Worm (Caenorhabditis elegans) whole organism, L4 larva: ENCODE measurements around the gene K08D8.7.

ENCODE experiments used
- T26A8.4 ChIP-seq: fragments of 200-800 bp; sonication (Bioruptor generic); IDR thresholded peaks from 2 replicates; pipeline ENCODE4 v1.3.6; 2022; ENCODE audit warnings: missing genetic modification characterization, missing compliant biosample characterization
- Y48G9A.11 ChIP-seq: fragments of 200-800 bp; sonication (Bioruptor generic); IDR thresholded peaks from 2 replicates; pipeline ENCODE4 v1.3.6; 2022; ENCODE audit warnings: missing genetic modification reagents, missing genetic modification characterization, missing compliant biosample characterization
- lir-3 ChIP-seq: sonication (generic microtip); optimal IDR thresholded peaks from 2 replicates; lab custom pipeline; 2016; ENCODE audit warnings: mild to moderate bottlenecking, missing genetic modification characterization, missing compliant biosample characterization
- mep-1 ChIP-seq: fragments of 150-350 bp; sonication (generic microtip); optimal IDR thresholded peaks from 3 replicates; lab custom pipeline; 2014; ENCODE audit warnings: missing biosample characterization, missing genetic modification characterization
- nhr-237 ChIP-seq: sonication (generic microtip); optimal IDR thresholded peaks from 2 replicates; lab custom pipeline; 2017; ENCODE audit warnings: missing biosample characterization, missing genetic modification characterization
- nhr-48 ChIP-seq: sonication (generic microtip); optimal IDR thresholded peaks from 2 replicates; lab custom pipeline; 2016; ENCODE audit warnings: mild to moderate bottlenecking, missing genetic modification characterization, missing compliant biosample characterization
- unc-62 ChIP-seq, 3 experiments: fragments of 150-350 bp in 1 of 3; sonication (generic microtip); optimal IDR thresholded peaks in 2 of 3; peaks in 1 of 3; 1 replicate in 1 of 3; 2 replicates in 2 of 3; lab custom pipeline; 2014 to 2017; ENCODE audit warnings: missing biosample characterization in 3 of 3, missing genetic modification characterization in 3 of 3, missing genetic modification reagents in 3 of 3, missing genotype in 1 of 3

DNA sequence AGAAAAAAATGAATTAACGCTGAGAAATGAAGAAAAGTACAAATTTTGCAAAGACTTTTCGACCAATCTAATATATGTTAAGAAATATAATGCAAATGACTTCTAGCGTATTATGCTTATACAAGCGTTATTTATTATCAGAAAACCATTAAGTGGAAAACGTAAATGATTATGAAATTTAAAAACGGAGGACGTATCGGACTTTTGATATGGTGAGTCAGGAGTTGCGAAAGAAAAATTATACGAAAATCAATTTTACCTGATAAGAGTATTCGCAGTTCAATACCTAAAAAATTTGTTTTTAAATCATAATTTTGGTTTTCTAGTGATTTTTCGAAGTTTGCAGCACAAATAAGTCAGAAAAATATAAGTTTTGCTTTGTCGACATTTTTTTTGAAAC lies 20.1 kb upstream of the K08D8.7 start:
- no peak for TF ChIP-seq unc-62 (GFP tag; optimal IDR thresholded peaks at IDR 0.05 in 1 of 2; lab: Kevin White, UChicago)
- no peak for TF ChIP-seq unc-62 (tag; optimal IDR thresholded peaks at IDR 0.05; lab: Kevin White, UChicago)
- TF ChIP-seq nhr-48 (tag; lab: Kevin White, UChicago) = no peak
- TF ChIP-seq T26A8.4 (GFP tag; lab: Robert Waterston, UW) = no peak
- TF ChIP-seq nhr-237 (tag; lab: Kevin White, UChicago) = no peak
- TF ChIP-seq lir-3 (tag; lab: Kevin White, UChicago) = no peak
- TF ChIP-seq mep-1 (tag; lab: Kevin White, UChicago) = no peak
- no peak for TF ChIP-seq Y48G9A.11 (GFP tag; lab: Robert Waterston, UW)
